Fruit fly (Drosophila melanogaster) whole organism, wandering third instar larva: ENCODE data around the gene cpo.

Experiments used
- Jra ChIP-seq: sonication (Bioruptor generic); optimal IDR thresholded peaks from 2 replicates; lab custom pipeline; 2016; ENCODE audit warnings: missing biosample characterization, missing genetic modification characterization
- Myc ChIP-seq: fragments of >200 bp; optimal IDR thresholded peaks from 2 replicates; lab custom pipeline; 2017
- Rel ChIP-seq, 2 experiments: fragments of 200-800 bp; sonication (Bioruptor generic) in 1 of 2; optimal IDR thresholded peaks; 2 replicates in 1 of 2; 3 replicates in 1 of 2; lab custom pipeline; 2016 to 2019; ENCODE audit warnings: mild to moderate bottlenecking in 2 of 2, missing biosample characterization in 2 of 2, missing genetic modification characterization in 2 of 2, moderate library complexity in 1 of 2
- Sp1 ChIP-seq: fragments of 200-800 bp; sonication (Bioruptor generic); optimal IDR thresholded peaks from 3 replicates; lab custom pipeline; 2019; ENCODE audit warnings: missing biosample characterization, mild to moderate bottlenecking, missing genetic modification characterization, moderate library complexity
- br ChIP-seq: fragments of 200-800 bp; sonication (Bioruptor generic); optimal IDR thresholded peaks from 2 replicates; lab custom pipeline; 2016; ENCODE audit warnings: missing biosample characterization, missing genetic modification characterization
- brk ChIP-seq: fragments of 200-800 bp; sonication (Bioruptor generic); optimal IDR thresholded peaks from 2 replicates; lab custom pipeline; 2016; ENCODE audit warnings: missing biosample characterization, mild to moderate bottlenecking, missing genetic modification characterization
- ey ChIP-seq: fragments of 200-800 bp; sonication (Bioruptor generic); optimal IDR thresholded peaks from 2 replicates; lab custom pipeline; 2016; ENCODE audit warnings: missing biosample characterization, missing genetic modification characterization
- h ChIP-seq: fragments of 200-800 bp; sonication (Bioruptor generic); optimal IDR thresholded peaks from 3 replicates; lab custom pipeline; 2016; ENCODE audit warnings: missing biosample characterization, mild to moderate bottlenecking, missing genetic modification characterization
- psq ChIP-seq: fragments of 200-800 bp; sonication (Bioruptor generic); optimal IDR thresholded peaks from 3 replicates; lab custom pipeline; 2017; ENCODE audit warnings: missing biosample characterization, mild to moderate bottlenecking, missing genetic modification characterization, moderate library complexity
- usp ChIP-seq: fragments of >200 bp; optimal IDR thresholded peaks from 2 replicates; lab custom pipeline; 2017; ENCODE audit warnings: missing biosample characterization, missing genetic modification characterization

DNA sequence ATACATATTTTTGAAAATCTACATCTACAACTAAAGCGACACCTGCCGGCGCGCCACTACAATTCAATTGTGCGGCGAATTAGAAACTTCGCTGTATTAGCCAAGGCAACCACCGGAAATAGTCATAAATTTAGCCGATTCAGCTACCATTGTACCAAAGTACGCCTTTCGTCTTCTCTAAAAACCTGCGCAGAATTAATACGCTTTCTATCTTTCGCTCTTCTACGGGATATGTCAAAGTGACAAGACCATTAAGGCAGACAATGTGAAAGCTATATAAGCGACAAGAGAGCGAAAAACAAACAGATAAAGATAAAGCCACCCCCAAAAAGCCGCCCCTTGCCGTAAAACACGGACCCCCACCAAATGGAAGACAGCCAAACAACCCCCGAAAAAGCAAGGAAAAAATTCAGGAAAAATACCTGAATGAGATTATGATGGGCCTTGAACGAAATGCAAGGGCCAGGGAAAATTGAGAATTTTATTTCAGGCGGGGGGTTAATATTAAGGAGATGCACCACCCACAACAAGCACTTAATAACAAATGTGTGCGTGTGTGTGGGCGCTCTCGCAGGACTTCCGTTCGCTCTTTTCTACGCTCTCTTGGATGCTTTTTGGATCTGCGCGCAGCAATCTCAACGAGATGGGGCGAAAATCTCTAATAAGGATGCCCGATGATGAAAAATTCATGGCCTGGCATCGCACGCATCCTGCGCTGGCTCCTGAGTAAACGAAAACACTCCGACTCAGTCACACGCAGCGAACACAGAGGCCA lies at the start of gene cpo:
- no peak for TF ChIP-seq Rel (GFP tag; optimal IDR thresholded peaks at IDR 0.05; lab: Kevin White, UChicago)
- TF ChIP-seq Rel (tag; optimal IDR thresholded peaks at IDR 0.05; lab: Kevin White, UChicago) = no peak
- TF ChIP-seq Sp1 (GFP tag; lab: Kevin White, UChicago) = peak; percentile 44
- TF ChIP-seq br (GFP tag; lab: Kevin White, UChicago) = peak; percentile 18
- peak; percentile 3 for TF ChIP-seq Myc
- peak; percentile 11 for TF ChIP-seq h (GFP tag; lab: Kevin White, UChicago)
- no peak for TF ChIP-seq psq (GFP tag; lab: Kevin White, UChicago)
- no peak for TF ChIP-seq brk (GFP tag; lab: Kevin White, UChicago)
- no peak for TF ChIP-seq Jra (GFP tag; lab: Kevin White, UChicago)
- TF ChIP-seq ey (GFP tag; lab: Kevin White, UChicago) = no peak
- TF ChIP-seq usp (GFP tag; lab: Kevin White, UChicago) = no peak
